Worm (Caenorhabditis elegans) whole organism, L1 larva: ENCODE results near the gene fbxb-91.

Experiments
- fkh-10 ChIP-seq: sonication (generic microtip); optimal IDR thresholded peaks from 2 replicates; lab custom pipeline; 2017; ENCODE audit warnings: missing biosample characterization, missing genetic modification reagents, missing genetic modification characterization
- fos-1 ChIP-seq: fragments of 150-350 bp; optimal IDR thresholded peaks from 2 replicates; lab custom pipeline; 2014; ENCODE audit warnings: missing biosample characterization, missing genetic modification characterization
- hlh-4 ChIP-seq: sonication (generic microtip); optimal IDR thresholded peaks from 2 replicates; lab custom pipeline; 2016; ENCODE audit warnings: mild to moderate bottlenecking, missing genetic modification characterization, missing compliant biosample characterization
- lin-13 ChIP-seq: fragments of 150-350 bp; optimal IDR thresholded peaks from 2 replicates; lab custom pipeline; 2014; ENCODE audit warnings: missing biosample characterization, missing genetic modification reagents, missing genetic modification characterization
- lin-15B ChIP-seq: fragments of 150-350 bp; sonication (generic microtip); optimal IDR thresholded peaks from 3 replicates; lab custom pipeline; 2014; ENCODE audit warnings: missing biosample characterization, missing genetic modification characterization
- lin-39 ChIP-seq: fragments of 150-350 bp; optimal IDR thresholded peaks from 2 replicates; lab custom pipeline; 2014; ENCODE audit warnings: missing biosample characterization, missing genetic modification reagents, missing genetic modification characterization
- mdl-1 ChIP-seq, 2 experiments: fragments of 150-350 bp; optimal IDR thresholded peaks; 2 replicates each; lab custom pipeline; 2014 to 2017; ENCODE audit warnings: missing biosample characterization in 2 of 2, missing genetic modification characterization in 2 of 2, inconsistent platforms in 1 of 2
- nhr-11 ChIP-seq: fragments of 150-350 bp; optimal IDR thresholded peaks from 2 replicates; lab custom pipeline; 2014; ENCODE audit warnings: missing biosample characterization, missing genetic modification characterization
- nhr-28 ChIP-seq: fragments of 150-350 bp; optimal IDR thresholded peaks from 2 replicates; lab custom pipeline; 2014; ENCODE audit warnings: missing biosample characterization, missing genetic modification characterization
- nhr-77 ChIP-seq: fragments of 150-350 bp; optimal IDR thresholded peaks from 2 replicates; lab custom pipeline; 2014; ENCODE audit warnings: missing biosample characterization, missing genetic modification characterization
- ztf-11 ChIP-seq, 2 experiments: sonication (generic microtip); optimal IDR thresholded peaks; 2 replicates each; lab custom pipeline; 2016 to 2017; ENCODE audit warnings: missing genetic modification characterization in 2 of 2, missing biosample characterization in 1 of 2, missing compliant biosample characterization in 1 of 2

- TF ChIP-seq hlh-4 (tag; lab: Kevin White, UChicago) (no peak), mdl-1 (tag; optimal IDR thresholded peaks at IDR 0.05; lab: Kevin White, UChicago) (no peak), nhr-11 (tag; lab: Kevin White, UChicago) (no peak), fkh-10 (GFP tag; lab: Kevin White, UChicago) (no peak), nhr-77 (no peak), lin-39 (tag; lab: Kevin White, UChicago) (no peak), lin-15B (no peak), fos-1 (tag; lab: Kevin White, UChicago) (no peak), nhr-28 (tag; lab: Kevin White, UChicago) (no peak), ztf-11 (tag; optimal IDR thresholded peaks at IDR 0.05; lab: Kevin White, UChicago) (no peak), lin-13 (GFP tag; lab: Kevin White, UChicago) (no peak)
These were observed 35.2 kb upstream of the fbxb-91 start for ce11 chrII:3785756-3786155.
